Worm (Caenorhabditis elegans) whole organism, mixed stage, embryonic: ENCODE results near the gene Y52D5A.2.

Experiments used
- nhr-237 ChIP-seq: fragments of 150-350 bp; optimal IDR thresholded peaks from 2 replicates; lab custom pipeline; 2014; ENCODE audit warnings: missing biosample characterization, missing genetic modification characterization
- unc-39 ChIP-seq: fragments of 150-350 bp; optimal IDR thresholded peaks from 2 replicates; lab custom pipeline; 2014; ENCODE audit warnings: missing biosample characterization, missing genetic modification characterization
- unc-62 ChIP-seq: fragments of 150-350 bp; optimal IDR thresholded peaks from 2 replicates; lab custom pipeline; 2014; ENCODE audit warnings: missing biosample characterization, missing genetic modification reagents, missing genetic modification characterization

ce11 chrIV:5476468-5476867 is 12.2 kb upstream of the Y52D5A.2 start, which contains the start of gene T11F8.4:
- TF ChIP-seq unc-62 (GFP tag; lab: Kevin White, UChicago), result no peak
- TF ChIP-seq unc-39 (tag; lab: Kevin White, UChicago), result no peak
- TF ChIP-seq nhr-237 (tag; lab: Kevin White, UChicago), result no peak
